Fruit fly (Drosophila melanogaster): ENCODE measurements around the gene HIP.
A peak's percentile ranks its signal among the peaks of the same experiment; 100 is the strongest.

The HIP gene

DNA sequence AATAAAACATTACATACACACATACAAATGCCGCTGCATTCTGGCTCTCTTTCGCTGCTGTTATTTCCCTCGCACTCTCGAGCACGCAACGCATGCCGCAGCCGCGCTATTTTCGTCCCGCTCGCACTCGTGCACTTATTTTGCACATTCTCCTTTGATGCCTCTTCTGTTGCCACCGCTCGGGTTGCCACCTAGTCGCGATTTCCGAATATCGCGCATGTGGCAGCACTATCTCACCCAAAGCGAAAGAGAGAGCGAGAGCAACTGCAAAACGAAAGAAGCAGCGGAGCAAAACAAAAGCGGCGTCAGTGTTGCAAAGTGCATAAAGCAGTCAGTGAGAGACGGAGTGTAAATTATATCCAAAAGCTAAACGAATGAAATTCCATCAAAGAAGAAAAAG lies 18.1 kb upstream of the HIP start (continued):
- TF ChIP-seq CG16863 (GFP tag; optimal IDR thresholded peaks at IDR 0.05) (no peak), CG17612 (GFP tag; IDR thresholded peaks at IDR 0.05) (no peak), toy (GFP tag; IDR thresholded peaks at IDR 0.05) (no peak), CG10431 (GFP tag; optimal IDR thresholded peaks at IDR 0.05) (no peak), CG32767 (GFP tag; IDR thresholded peaks at IDR 0.05) (no peak), bowl (GFP tag; IDR thresholded peaks at IDR 0.05) (no peak), hbn (GFP tag; IDR thresholded peaks at IDR 0.05; ENCODE audit: partially characterized antibody) (peak; percentile 39), CG7556 (GFP tag; optimal IDR thresholded peaks at IDR 0.05) (no peak), CG10565 (GFP tag; optimal IDR thresholded peaks at IDR 0.05) (no peak), CG5180 (GFP tag; optimal IDR thresholded peaks at IDR 0.05) (peak; percentile 65), CG18619 (GFP tag; optimal IDR thresholded peaks at IDR 0.05) (no peak), Bgb (GFP tag; IDR thresholded peaks at IDR 0.05; ENCODE audit: partially characterized antibody) (peak; percentile 44; the same call in 1 of the 2 replicates), CG5245 (GFP tag; optimal IDR thresholded peaks at IDR 0.05) (no peak), CG1602 (GFP tag; optimal IDR thresholded peaks at IDR 0.05) (no peak), CG10321 (GFP tag; IDR thresholded peaks at IDR 0.05) (peak; percentile 93), dmrt99B (tag; optimal IDR thresholded peaks at IDR 0.05) (peak; percentile 1), prd (optimal IDR thresholded peaks at IDR 0.05) (no peak), prd (GFP tag; IDR thresholded peaks at IDR 0.05) (no peak), Scr (GFP tag; IDR thresholded peaks at IDR 0.05; ENCODE audit: partially characterized antibody) (no peak; the same call in none of the 2 replicates), stc (GFP tag; IDR thresholded peaks at IDR 0.05) (peak; percentile 22; the same call in 1 of the 2 replicates), CG16813 (GFP tag; IDR thresholded peaks at IDR 0.05; ENCODE audit: partially characterized antibody) (0 out of 3 replicates have a peak, but pooled peaks have one; percentile 27), Hr51 (GFP tag; optimal IDR thresholded peaks at IDR 0.05) (peak in 1 of 2 experiments; percentile 12), Dad (GFP tag; optimal IDR thresholded peaks at IDR 0.05) (peak; percentile 10), mirr (GFP tag; optimal IDR thresholded peaks at IDR 0.05) (peak; percentile 21), H2.0 (GFP tag; IDR thresholded peaks at IDR 0.05) (no peak), CG42726 (GFP tag; IDR thresholded peaks at IDR 0.05; ENCODE audit: partially characterized antibody) (0 out of 2 replicates have a peak, but pooled peaks have one; percentile 8), Taf1 (GFP tag; IDR thresholded peaks at IDR 0.05) (no peak), NFAT (GFP tag; IDR thresholded peaks at IDR 0.05) (no peak), Ravus (GFP tag; IDR thresholded peaks at IDR 0.05) (no peak), NC2α (GFP tag; optimal IDR thresholded peaks at IDR 0.05) (no peak), CG7271 (tag; optimal IDR thresholded peaks at IDR 0.05) (no peak), en (GFP tag; optimal IDR thresholded peaks at IDR 0.05) (no peak), lab (GFP tag; optimal IDR thresholded peaks at IDR 0.05) (no peak), Dref (GFP tag; IDR thresholded peaks at IDR 0.05) (no peak), danr (GFP tag; IDR thresholded peaks at IDR 0.05) (no peak), H15 (GFP tag; IDR thresholded peaks at IDR 0.05) (no peak), CG16779 (GFP tag; IDR thresholded peaks at IDR 0.05) (no peak), CG11695 (GFP tag; IDR thresholded peaks at IDR 0.05) (no peak), bigmax (GFP tag; optimal IDR thresholded peaks at IDR 0.05) (no peak), pzg (GFP tag; optimal IDR thresholded peaks at IDR 0.05) (peak; percentile 70), CG34224 (GFP tag; IDR thresholded peaks at IDR 0.05; ENCODE audit: partially characterized antibody) (peak; percentile 57), CG12659 (GFP tag; optimal IDR thresholded peaks at IDR 0.05) (peak; percentile 59), CG17802 (tag; optimal IDR thresholded peaks at IDR 0.05) (no peak), CG34422 (GFP tag; IDR thresholded peaks at IDR 0.05) (peak; percentile 79; the same call in 1 of the 3 replicates), her (GFP tag; optimal IDR thresholded peaks at IDR 0.05) (peak; percentile 61), CG8944 (GFP tag; optimal IDR thresholded peaks at IDR 0.05) (no peak), CG18011 (GFP tag; optimal IDR thresholded peaks at IDR 0.05) (no peak), CG3726 (GFP tag; IDR thresholded peaks at IDR 0.05) (no peak), CG10543 (GFP tag; optimal IDR thresholded peaks at IDR 0.05) (peak; percentile 65), CG10267 (tag; optimal IDR thresholded peaks at IDR 0.05) (peak; percentile 96), Vsx1 (GFP tag; optimal IDR thresholded peaks at IDR 0.05) (no peak)
